Worm (Caenorhabditis elegans): Measurements from ENCODE around the gene ZK1128.1.

ZK1128.1 gene

ce11 chrIII:10085983-10086382 is 28.6 kb downstream of the ZK1128.1 start, which contains the start of gene T16H12.2:
TSS of gene T16H12.2 (plus strand) at chrIII:10086283.
- no peak for TF ChIP-seq sox-4 (tag; optimal IDR thresholded peaks at IDR 0.05)
- no peak for TF ChIP-seq ceh-19 (GFP tag; optimal IDR thresholded peaks at IDR 0.05)
- no peak for TF ChIP-seq fax-1 (tag; optimal IDR thresholded peaks at IDR 0.05)
- TF ChIP-seq dve-1 (tag; optimal IDR thresholded peaks at IDR 0.05) = no peak
- TF ChIP-seq npax-4 (tag; optimal IDR thresholded peaks at IDR 0.05) = no peak
- no peak for TF ChIP-seq elt-2 (tag; optimal IDR thresholded peaks at IDR 0.05)
- TF ChIP-seq pat-9 (tag; optimal IDR thresholded peaks at IDR 0.05) = no peak
- no peak for TF ChIP-seq lim-6 (tag; optimal IDR thresholded peaks at IDR 0.05)
- TF ChIP-seq ref-2 (tag; optimal IDR thresholded peaks at IDR 0.05) = no peak
- TF ChIP-seq odd-2 (tag; optimal IDR thresholded peaks at IDR 0.05) = no peak
- TF ChIP-seq eyg-1 (tag; optimal IDR thresholded peaks at IDR 0.05) = no peak

ce11 chrIII:10085574-10085973 is 29.0 kb downstream of the ZK1128.1 start:
- TF ChIP-seq ceh-34 (tag; optimal IDR thresholded peaks at IDR 0.05) (no peak), sdc-2 (tag; optimal IDR thresholded peaks at IDR 0.05) (no peak), madf-2 (tag; optimal IDR thresholded peaks at IDR 0.05) (no peak), ceh-19 (GFP tag; optimal IDR thresholded peaks at IDR 0.05) (no peak), dve-1 (tag; optimal IDR thresholded peaks at IDR 0.05) (no peak), hlh-6 (tag; optimal IDR thresholded peaks at IDR 0.05) (no peak), ceh-48 (tag; optimal IDR thresholded peaks at IDR 0.05) (no peak), nfya-1 (tag; optimal IDR thresholded peaks at IDR 0.05) (no peak)

DNA sequence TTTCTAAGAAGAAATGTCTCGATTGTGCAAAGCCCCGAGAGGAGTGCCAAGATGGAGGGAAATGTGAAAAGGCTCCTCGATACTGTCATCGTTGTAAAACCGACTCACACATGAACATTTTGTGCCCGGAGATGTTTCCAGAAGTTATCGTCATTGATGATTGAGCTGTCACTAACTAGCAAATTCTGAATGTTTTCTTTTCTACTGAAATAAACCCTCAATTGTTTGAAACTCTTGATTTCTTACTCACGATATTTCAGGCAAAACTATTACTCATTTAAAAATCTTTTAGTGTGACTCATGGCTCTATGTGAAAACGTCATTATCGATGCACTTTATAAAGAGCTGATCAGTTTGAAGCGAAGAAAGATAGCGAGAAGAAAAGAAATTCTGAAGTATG is 29.5 kb downstream of the ZK1128.1 start, which contains the start of gene T16H12.13:
TSS of gene T16H12.13 (plus strand) at position 301 of the 400 bp plus-strand sequence.
- TF ChIP-seq unc-42 (tag; optimal IDR thresholded peaks at IDR 0.05) (no peak), hlh-30 (tag; optimal IDR thresholded peaks at IDR 0.05; ENCODE audit: insufficient read depth) (no peak), hlh-13 (GFP tag; optimal IDR thresholded peaks at IDR 0.05) (no peak), C38D4.7 (GFP tag; optimal IDR thresholded peaks at IDR 0.05) (no peak), pha-2 (tag; optimal IDR thresholded peaks at IDR 0.05) (no peak), ref-2 (tag; optimal IDR thresholded peaks at IDR 0.05) (no peak), fax-1 (tag; optimal IDR thresholded peaks at IDR 0.05) (no peak), ceh-48 (tag; optimal IDR thresholded peaks at IDR 0.05) (no peak), elt-4 (tag; optimal IDR thresholded peaks at IDR 0.05) (no peak), ttx-3 (tag; optimal IDR thresholded peaks at IDR 0.05) (no peak), syd-9 (tag; optimal IDR thresholded peaks at IDR 0.05) (no peak), lim-6 (tag; optimal IDR thresholded peaks at IDR 0.05) (no peak), unc-3 (GFP tag; conservative IDR thresholded peaks at IDR 0.05) (no peak), unc-3 (tag; optimal IDR thresholded peaks at IDR 0.05) (no peak), pqm-1 (tag; optimal IDR thresholded peaks at IDR 0.05) (no peak), pax-1 (tag; optimal IDR thresholded peaks at IDR 0.05) (no peak), tbx-7 (tag; optimal IDR thresholded peaks at IDR 0.05) (no peak), ama-1 (optimal IDR thresholded peaks at IDR 0.05) (no peak), odd-2 (tag; optimal IDR thresholded peaks at IDR 0.05) (no peak), pros-1 (tag; optimal IDR thresholded peaks at IDR 0.05) (no peak), ets-4 (tag; optimal IDR thresholded peaks at IDR 0.05) (no peak)

DNA sequence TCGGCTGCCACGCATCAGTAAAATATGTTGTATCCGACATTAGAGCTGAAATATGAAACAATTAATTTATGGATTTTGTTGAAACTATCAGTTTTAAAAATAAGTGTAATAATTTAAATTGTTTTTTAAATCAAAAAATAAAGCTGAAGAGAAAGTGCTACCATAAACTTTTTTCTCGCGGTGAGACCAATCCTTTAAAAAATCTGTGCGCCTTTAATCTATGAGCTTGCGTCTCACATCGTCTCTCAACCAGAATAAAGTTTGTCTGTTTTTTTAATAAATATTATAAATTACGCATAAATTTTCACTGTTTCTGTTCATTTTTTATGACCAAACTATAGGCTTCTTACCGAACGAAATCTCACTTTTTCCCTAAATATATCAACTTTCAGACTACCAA is 31.3 kb downstream of the ZK1128.1 start, which contains the start of gene T16H12.3:
TSS of gene T16H12.3 (minus strand) at position 51 of the 400 bp plus-strand sequence.
- no peak for TF ChIP-seq ceh-48 (tag; optimal IDR thresholded peaks at IDR 0.05)
- no peak for TF ChIP-seq ceh-6 (GFP tag; optimal IDR thresholded peaks at IDR 0.05)
- no peak for TF ChIP-seq gmeb-2 (tag; optimal IDR thresholded peaks at IDR 0.05)
- no peak for TF ChIP-seq F13H6.1 (tag; optimal IDR thresholded peaks at IDR 0.05)
- TF ChIP-seq ceh-9 (tag; optimal IDR thresholded peaks at IDR 0.05) = no peak
